Worm (Caenorhabditis elegans): ENCODE results near the gene ule-3.

DNA sequence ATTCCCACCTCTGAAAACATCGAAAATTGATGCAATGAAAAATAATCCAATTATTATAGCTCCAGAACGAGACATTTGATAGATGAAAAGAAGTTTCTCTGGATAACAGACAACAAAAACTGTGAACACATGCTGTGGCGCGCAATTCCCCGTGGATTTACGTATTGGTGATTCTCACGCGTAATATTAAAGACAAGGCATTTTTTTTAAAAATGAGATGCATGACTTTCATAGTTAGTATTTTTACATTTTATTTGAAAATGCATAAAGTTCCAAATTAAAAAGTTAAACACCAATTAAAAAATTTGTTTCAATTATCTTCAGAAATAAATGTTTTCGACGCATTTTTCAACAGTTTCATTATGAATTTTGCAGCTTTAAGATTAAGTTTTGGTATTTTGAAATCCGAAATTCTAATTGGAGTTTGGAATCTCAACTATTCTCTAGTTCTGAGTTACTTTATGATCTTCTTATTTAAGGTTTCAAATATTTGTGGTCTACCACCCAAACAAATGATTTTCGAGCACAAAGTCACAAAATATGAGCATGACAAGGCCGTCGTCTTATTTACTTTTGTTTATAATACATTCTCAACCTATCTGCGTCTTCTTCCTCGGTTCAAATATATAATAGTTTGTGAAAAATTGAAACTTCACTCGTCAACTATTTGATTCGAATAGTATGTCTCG lies 46.2 kb upstream of the ule-3 start, which contains the start of the genes selt-1.2 and F28H7.2:
- TF ChIP-seq ets-7 (tag; optimal IDR thresholded peaks at IDR 0.05) (no peak), B0310.2 (tag; optimal IDR thresholded peaks at IDR 0.05) (no peak), ama-1 (optimal IDR thresholded peaks at IDR 0.05) (no peak), tbx-11 (GFP tag; IDR thresholded peaks at IDR 0.05) (no peak), aly-1 (tag; optimal IDR thresholded peaks at IDR 0.05) (no peak), flt-1 (GFP tag; IDR thresholded peaks at IDR 0.05) (no peak), hmg-4 (GFP tag; optimal IDR thresholded peaks at IDR 0.05) (no peak), tbx-37 (GFP tag; conservative IDR thresholded peaks at IDR 0.05) (no peak), F13C5.2 (tag; optimal IDR thresholded peaks at IDR 0.05) (no peak)
